Fruit fly (Drosophila melanogaster) whole organism, embryonic: ENCODE results near the gene PCID2.

Source experiments
- Antp ChIP-seq: fragments of 200-800 bp; sonication (Bioruptor generic); optimal IDR thresholded peaks from 3 replicates; lab custom pipeline; 2016; ENCODE audit warnings: missing biosample characterization, missing genetic modification characterization
- BEAF-32 ChIP-seq: fragments of 200-800 bp; sonication (Bioruptor generic); optimal IDR thresholded peaks from 3 replicates; lab custom pipeline; 2017; ENCODE audit warnings: missing biosample characterization, missing genetic modification characterization, mild to moderate bottlenecking, moderate library complexity, missing genetic modification reagents
- CG10543 ChIP-seq: fragments of 200-800 bp; sonication (Bioruptor generic); optimal IDR thresholded peaks from 3 replicates; lab custom pipeline; 2017; ENCODE audit warnings: missing biosample characterization, mild to moderate bottlenecking, missing genetic modification characterization, moderate library complexity
- CG11085 ChIP-seq: fragments of 200-800 bp; sonication (Bioruptor generic); IDR thresholded peaks from 2 replicates; pipeline ENCODE4 v1.3.6; 2022; ENCODE audit warnings: missing biosample characterization, missing genetic modification characterization
- CG11093 ChIP-seq: fragments of 200-800 bp; sonication (Bioruptor generic); IDR thresholded peaks from 3 replicates; pipeline ENCODE4 v1.3.6; 2022; ENCODE audit warnings: missing biosample characterization, missing genetic modification characterization
- CG12236 ChIP-seq: fragments of 200-800 bp; sonication (Bioruptor generic); optimal IDR thresholded peaks from 2 replicates; lab custom pipeline; 2016; ENCODE audit warnings: missing biosample characterization, missing genetic modification characterization
- CG12769 ChIP-seq: fragments of 200-800 bp; sonication (Bioruptor generic); optimal IDR thresholded peaks from 2 replicates; lab custom pipeline; 2019; ENCODE audit warnings: missing biosample characterization, mild to moderate bottlenecking, missing genetic modification characterization, moderate library complexity
- CG13894 ChIP-seq: fragments of 200-800 bp; sonication (Bioruptor generic); optimal IDR thresholded peaks from 3 replicates; lab custom pipeline; 2018; ENCODE audit warnings: missing biosample characterization, mild to moderate bottlenecking, missing genetic modification characterization, moderate library complexity
- CG15269 ChIP-seq: fragments of 200-800 bp; sonication (Bioruptor generic); optimal IDR thresholded peaks from 2 replicates; lab custom pipeline; 2018; ENCODE audit warnings: missing biosample characterization, mild to moderate bottlenecking, missing genetic modification characterization, moderate library complexity
- CG15514 ChIP-seq: fragments of 200-800 bp; sonication (Bioruptor generic); optimal IDR thresholded peaks from 3 replicates; lab custom pipeline; 2017; ENCODE audit warnings: missing biosample characterization, missing genetic modification characterization, mild to moderate bottlenecking, moderate library complexity, missing genetic modification reagents
- CG1603 ChIP-seq: fragments of 200-800 bp; sonication (Bioruptor generic); optimal IDR thresholded peaks from 2 replicates; lab custom pipeline; 2019; ENCODE audit warnings: missing biosample characterization, mild to moderate bottlenecking, missing genetic modification characterization, moderate library complexity
- CG16779 ChIP-seq: fragments of 200-800 bp; sonication (Bioruptor generic); IDR thresholded peaks from 2 replicates; pipeline ENCODE4 v1.3.6; 2022; ENCODE audit warnings: missing biosample characterization, missing genetic modification characterization
- CG16813 ChIP-seq: fragments of 200-800 bp; sonication (Bioruptor generic); IDR thresholded peaks from 3 replicates; pipeline ENCODE4 v1.3.6; 2022; ENCODE audit warnings: missing biosample characterization, missing genetic modification characterization; ENCODE audit not compliant: partially characterized antibody
- CG17568 ChIP-seq: fragments of 200-800 bp; sonication (Bioruptor generic); optimal IDR thresholded peaks from 2 replicates; lab custom pipeline; 2018; ENCODE audit warnings: missing biosample characterization, mild to moderate bottlenecking, missing genetic modification characterization, moderate library complexity
- CG3281 ChIP-seq: fragments of 200-800 bp; sonication (Bioruptor generic); optimal IDR thresholded peaks from 3 replicates; lab custom pipeline; 2017; ENCODE audit warnings: missing biosample characterization, mild to moderate bottlenecking, missing genetic modification characterization
- CG34224 ChIP-seq: fragments of 200-800 bp; sonication (Bioruptor generic); IDR thresholded peaks from 3 replicates; pipeline ENCODE4 v1.3.6; 2022; ENCODE audit warnings: missing biosample characterization, missing genetic modification characterization; ENCODE audit not compliant: partially characterized antibody
- CG4328 ChIP-seq: fragments of 200-800 bp; sonication (Bioruptor generic); optimal IDR thresholded peaks from 3 replicates; lab custom pipeline; 2017; ENCODE audit warnings: missing biosample characterization, missing genetic modification reagents, missing genetic modification characterization
- CG4424 ChIP-seq: fragments of 200-800 bp; sonication (Bioruptor generic); optimal IDR thresholded peaks from 3 replicates; lab custom pipeline; 2016; ENCODE audit warnings: missing biosample characterization, missing genetic modification characterization
- CG8478 ChIP-seq: fragments of >200 bp; optimal IDR thresholded peaks from 2 replicates; lab custom pipeline; 2018
- CkIIα-i1 ChIP-seq: fragments of 200-800 bp; sonication (Bioruptor generic); IDR thresholded peaks from 2 replicates; pipeline ENCODE4 v1.3.6; 2022; ENCODE audit warnings: missing biosample characterization, missing genetic modification characterization
- Doc3 ChIP-seq: fragments of 200-800 bp; sonication (Bioruptor generic); IDR thresholded peaks from 3 replicates; pipeline ENCODE4 v1.3.6; 2022; ENCODE audit warnings: missing biosample characterization, missing genetic modification characterization; ENCODE audit not compliant: partially characterized antibody
- Dp ChIP-seq: fragments of 200-800 bp; sonication (Bioruptor generic); optimal IDR thresholded peaks from 2 replicates; lab custom pipeline; 2018; ENCODE audit warnings: missing biosample characterization, mild to moderate bottlenecking, missing genetic modification characterization, moderate library complexity
- Dref ChIP-seq: fragments of 200-800 bp; sonication (Bioruptor generic); IDR thresholded peaks from 2 replicates; pipeline ENCODE4 v1.3.6; 2022; ENCODE audit warnings: missing biosample characterization, missing genetic modification characterization
- Drgx ChIP-seq: fragments of 200-800 bp; sonication (Bioruptor generic); IDR thresholded peaks from 2 replicates; pipeline ENCODE4 v1.3.6; 2022; ENCODE audit warnings: missing biosample characterization, missing genetic modification characterization
- Hr51 ChIP-seq, 2 experiments: fragments of 200-800 bp; sonication (Bioruptor generic); optimal IDR thresholded peaks; 2 replicates in 1 of 2; 3 replicates in 1 of 2; lab custom pipeline; 2016 to 2018; ENCODE audit warnings: missing biosample characterization in 2 of 2, missing genetic modification characterization in 2 of 2, mild to moderate bottlenecking in 1 of 2, moderate library complexity in 1 of 2
- Lhr ChIP-seq: fragments of 200-800 bp; sonication (Bioruptor generic); optimal IDR thresholded peaks from 3 replicates; lab custom pipeline; 2017; ENCODE audit warnings: mild to moderate bottlenecking, missing biosample characterization, missing genetic modification reagents, missing genetic modification characterization
- Myb ChIP-seq: fragments of 200-800 bp; sonication (Bioruptor generic); optimal IDR thresholded peaks from 2 replicates; lab custom pipeline; 2016; ENCODE audit warnings: missing biosample characterization, missing genetic modification characterization
- Pdp1 ChIP-seq, 2 experiments: fragments of 200-800 bp; sonication (Bioruptor generic); optimal IDR thresholded peaks; 3 replicates each; lab custom pipeline; 2016; ENCODE audit warnings: missing biosample characterization in 2 of 2, missing genetic modification characterization in 2 of 2, mild to moderate bottlenecking in 1 of 2, moderate library complexity in 1 of 2
- Poxn ChIP-seq: fragments of 200-800 bp; sonication (Bioruptor generic); IDR thresholded peaks from 2 replicates; pipeline ENCODE4 v1.3.6; 2022; ENCODE audit warnings: missing biosample characterization, missing genetic modification characterization
- ap ChIP-seq: fragments of 200-800 bp; sonication (Bioruptor generic); IDR thresholded peaks from 2 replicates; pipeline ENCODE4 v1.3.6; 2022; ENCODE audit warnings: missing biosample characterization, missing genetic modification characterization
- ara ChIP-seq: fragments of 200-800 bp; sonication (Bioruptor generic); IDR thresholded peaks from 2 replicates; pipeline ENCODE4 v1.3.6; 2022; ENCODE audit warnings: missing biosample characterization, missing genetic modification characterization
- ash1 ChIP-seq: fragments of 200-800 bp; sonication (Bioruptor generic); optimal IDR thresholded peaks from 2 replicates; lab custom pipeline; 2018; ENCODE audit warnings: missing biosample characterization, mild to moderate bottlenecking, missing genetic modification characterization
- bsh ChIP-seq, 2 experiments: fragments of 200-800 bp; sonication (Bioruptor generic); optimal IDR thresholded peaks; 2 replicates each; lab custom pipeline; 2017 to 2018; ENCODE audit warnings: mild to moderate bottlenecking in 2 of 2, missing biosample characterization in 2 of 2, missing genetic modification characterization in 2 of 2, moderate library complexity in 1 of 2
- crc ChIP-seq: fragments of 200-800 bp; sonication (Bioruptor generic); optimal IDR thresholded peaks from 2 replicates; lab custom pipeline; 2016; ENCODE audit warnings: missing biosample characterization, missing genetic modification characterization
- crol ChIP-seq: fragments of 200-800 bp; sonication (Bioruptor generic); IDR thresholded peaks from 2 replicates; pipeline ENCODE4 v1.3.6; 2022; ENCODE audit warnings: missing biosample characterization, missing genetic modification characterization
- ftz-f1 ChIP-seq: fragments of 200-800 bp; sonication (Bioruptor generic); optimal IDR thresholded peaks from 2 replicates; lab custom pipeline; 2016; ENCODE audit warnings: missing biosample characterization, missing genetic modification characterization
- gcm ChIP-seq: fragments of 200-800 bp; sonication (Bioruptor generic); optimal IDR thresholded peaks from 2 replicates; lab custom pipeline; 2019; ENCODE audit warnings: missing biosample characterization, mild to moderate bottlenecking, missing genetic modification characterization, moderate library complexity
- her ChIP-seq: fragments of 200-800 bp; sonication (Bioruptor generic); optimal IDR thresholded peaks from 2 replicates; lab custom pipeline; 2016; ENCODE audit warnings: missing biosample characterization, missing genetic modification characterization
- kah ChIP-seq: fragments of 200-800 bp; sonication (Bioruptor generic); optimal IDR thresholded peaks from 2 replicates; lab custom pipeline; 2018; ENCODE audit warnings: missing biosample characterization, mild to moderate bottlenecking, missing genetic modification characterization
- nom ChIP-seq: fragments of 200-800 bp; sonication (Bioruptor generic); optimal IDR thresholded peaks from 2 replicates; lab custom pipeline; 2017; ENCODE audit warnings: missing biosample characterization, missing genetic modification characterization, mild to moderate bottlenecking, moderate library complexity, missing genetic modification reagents
- org-1 ChIP-seq: fragments of 200-800 bp; sonication (Bioruptor generic); optimal IDR thresholded peaks from 2 replicates; lab custom pipeline; 2017; ENCODE audit warnings: missing biosample characterization, missing genetic modification characterization
- pzg ChIP-seq: fragments of 200-800 bp; sonication (Bioruptor generic); optimal IDR thresholded peaks from 3 replicates; lab custom pipeline; 2018; ENCODE audit warnings: missing biosample characterization, mild to moderate bottlenecking, missing genetic modification characterization, moderate library complexity
- rib ChIP-seq: fragments of 200-800 bp; sonication (Bioruptor generic); IDR thresholded peaks from 2 replicates; pipeline ENCODE4 v1.3.6; 2022; ENCODE audit warnings: missing biosample characterization, missing genetic modification characterization
- row ChIP-seq: fragments of 200-800 bp; sonication (Bioruptor generic); IDR thresholded peaks from 3 replicates; pipeline ENCODE4 v1.3.6; 2022; ENCODE audit warnings: missing biosample characterization, missing genetic modification characterization
- sens ChIP-seq: fragments of 200-800 bp; sonication (Bioruptor generic); peaks from one replicate; lab custom pipeline; 2016; ENCODE audit warnings: missing biosample characterization, missing genetic modification characterization
- trh ChIP-seq: fragments of 200-800 bp; sonication (Bioruptor generic); optimal IDR thresholded peaks from 2 replicates; lab custom pipeline; 2016; ENCODE audit warnings: missing biosample characterization, missing genetic modification characterization

PCID2 gene

DNA sequence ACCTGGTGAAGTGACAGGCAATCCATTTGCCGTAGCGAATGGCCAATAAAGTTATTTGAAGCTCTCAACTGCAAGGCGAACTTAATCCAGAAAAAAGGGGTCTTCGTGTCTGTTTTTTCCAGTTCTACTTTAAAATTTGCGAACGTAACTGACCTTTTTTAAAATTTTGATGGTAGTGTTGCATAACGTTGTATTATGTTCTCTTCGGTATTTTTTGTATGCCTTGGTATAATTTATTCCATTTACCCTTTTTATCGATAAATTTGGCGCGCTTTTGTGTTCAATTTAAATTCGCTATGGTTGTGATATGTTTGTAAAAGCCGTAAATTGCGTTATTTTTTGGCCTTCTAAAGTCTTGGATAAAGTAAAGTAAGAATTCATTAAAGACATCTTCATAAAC is 4.4 kb downstream of the PCID2 start (continued):
- no peak for TF ChIP-seq CG13894
- TF ChIP-seq BEAF-32 (GFP tag; lab: Kevin White, UChicago), result peak; percentile 36
- TF ChIP-seq Dp (GFP tag; lab: Kevin White, UChicago), result peak; percentile 93
- TF ChIP-seq CG1603, result peak; percentile 5
- TF ChIP-seq trh, result no peak
- TF ChIP-seq her, result peak; percentile 16
- peak in 1 of 2 experiments; percentile 64 for TF ChIP-seq Pdp1 (GFP tag; optimal IDR thresholded peaks at IDR 0.05; lab: Kevin White, UChicago)
- no peak for TF ChIP-seq Hr51 (GFP tag; optimal IDR thresholded peaks at IDR 0.05; lab: Kevin White, UChicago)
- no peak for TF ChIP-seq CG8478 (lab: Kevin White, UChicago)
- no peak for TF ChIP-seq kah (GFP tag; lab: Kevin White, UChicago)
- no peak for TF ChIP-seq ftz-f1
- TF ChIP-seq Myb (GFP tag; lab: Kevin White, UChicago), result peak; percentile 96
- peak; percentile 68 for TF ChIP-seq Dref
- no peak for TF ChIP-seq Lhr (GFP tag; lab: Kevin White, UChicago)
- TF ChIP-seq sens (GFP tag; lab: Kevin White, UChicago), result peak; percentile 32
- TF ChIP-seq pzg (GFP tag; lab: Kevin White, UChicago), result peak; percentile 61
- TF ChIP-seq CG4328 (GFP tag; lab: Kevin White, UChicago), result no peak
- peak; percentile 21; the same call in 2 of the 3 replicates for TF ChIP-seq CG34224
- no peak for TF ChIP-seq ap (GFP tag; lab: Robert Waterston, UW)
- no peak for TF ChIP-seq org-1
- no peak for TF ChIP-seq Antp
- TF ChIP-seq CG15514 (GFP tag; lab: Kevin White, UChicago), result peak; percentile 57
- TF ChIP-seq Doc3, result 0 out of 3 replicates have a peak, but pooled peaks have one; percentile 36
- no peak for TF ChIP-seq CG11093 (GFP tag; lab: Robert Waterston, UW)
- TF ChIP-seq CG10543 (GFP tag; lab: Kevin White, UChicago), result no peak
- TF ChIP-seq, all 482 proteins: peak for 26

DNA sequence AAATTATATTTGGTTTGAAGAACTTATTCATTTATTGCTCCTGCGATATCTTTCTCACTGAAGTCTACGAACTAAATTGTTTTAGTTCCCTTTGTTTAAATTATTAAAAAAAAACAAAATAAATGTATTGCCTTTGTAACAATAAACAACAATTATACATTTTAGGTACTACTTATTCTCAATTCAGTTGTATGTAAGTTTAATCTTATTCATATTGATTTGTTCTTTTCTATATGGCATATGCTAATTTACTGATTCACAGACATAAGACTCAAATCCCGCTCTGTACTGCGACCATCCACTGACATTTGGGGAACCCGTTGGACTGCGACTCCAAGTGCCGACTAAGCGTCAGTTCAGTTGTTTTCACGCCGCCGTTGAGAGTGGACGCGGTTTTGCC is 4.9 kb downstream of the PCID2 start, which contains the start of gene CG32091:
Gene CG32091 (plus strand): TSS at position 301 of the 400 bp plus-strand sequence.
- TF ChIP-seq Poxn (GFP tag; lab: Robert Waterston, UW) (no peak), CG12769 (tag; lab: Kevin White, UChicago) (no peak), rib (0 out of 2 replicates have a peak, but pooled peaks have one; percentile 20), CG16779 (GFP tag; lab: Robert Waterston, UW) (0 out of 2 replicates have a peak, but pooled peaks have one; percentile 11), row (GFP tag; lab: Robert Waterston, UW) (no peak), CkIIα-i1 (GFP tag; lab: Robert Waterston, UW) (no peak)

DNA sequence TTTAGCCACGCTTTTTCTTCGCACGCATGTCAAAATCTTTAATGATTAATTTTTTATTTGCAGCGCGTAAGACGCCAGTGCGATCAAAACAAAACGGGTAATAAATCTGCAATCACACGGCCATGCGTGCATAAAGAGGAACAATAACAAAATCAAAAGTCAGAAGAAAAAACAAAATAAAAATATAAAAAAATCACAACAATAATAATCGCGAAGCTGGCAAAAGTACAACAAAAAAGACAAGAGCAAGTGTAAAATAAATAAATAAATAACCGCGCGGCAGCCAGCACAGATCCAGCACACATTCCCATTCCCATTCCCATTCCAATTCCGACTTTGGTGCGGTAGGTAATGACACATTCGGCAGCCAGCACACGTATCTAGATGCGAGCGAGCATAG is 8.3 kb downstream of the PCID2 start:
- TF ChIP-seq crol (no peak), CG16813 (GFP tag; lab: Robert Waterston, UW) (no peak), gcm (GFP tag; lab: Kevin White, UChicago) (no peak), nom (GFP tag; lab: Kevin White, UChicago) (peak; percentile 81), CG11085 (GFP tag; lab: Robert Waterston, UW) (no peak), bsh (GFP tag; optimal IDR thresholded peaks at IDR 0.05; lab: Kevin White, UChicago) (peak in 1 of 2 experiments; percentile 83), CG17568 (GFP tag; lab: Kevin White, UChicago) (no peak), ash1 (GFP tag; lab: Kevin White, UChicago) (no peak), CG15269 (tag; lab: Kevin White, UChicago) (no peak), ftz-f1 (no peak), Pdp1 (GFP tag; optimal IDR thresholded peaks at IDR 0.05; lab: Kevin White, UChicago) (no peak), ara (GFP tag; lab: Robert Waterston, UW) (no peak), CG4424 (GFP tag; lab: Kevin White, UChicago) (no peak), CG3281 (no peak), CkIIα-i1 (GFP tag; lab: Robert Waterston, UW) (no peak), crc (GFP tag; lab: Kevin White, UChicago) (no peak), Drgx (peak; percentile 64), CG12236 (GFP tag; lab: Kevin White, UChicago) (no peak)
